Worm (Caenorhabditis elegans) whole organism, young adult: ENCODE measurements around the gene B0495.7.

Experiments used
- F10E7.11 ChIP-seq: sonication (generic microtip); optimal IDR thresholded peaks from 2 replicates; lab custom pipeline; 2017; ENCODE audit warnings: mild to moderate bottlenecking, missing genetic modification characterization, moderate library complexity, missing compliant biosample characterization
- F33H1.4 ChIP-seq: fragments of 200-800 bp; sonication (Bioruptor generic); IDR thresholded peaks from 2 replicates; pipeline ENCODE4 v1.3.6; 2022; ENCODE audit warnings: missing genetic modification reagents, missing genetic modification characterization, missing compliant biosample characterization
- F37B4.10 ChIP-seq: fragments of 200-800 bp; sonication (Bioruptor generic); IDR thresholded peaks from 2 replicates; pipeline ENCODE4 v1.3.6; 2022; ENCODE audit warnings: missing genetic modification characterization, missing compliant biosample characterization
- K11D2.4 ChIP-seq: fragments of 200-800 bp; sonication (Bioruptor generic); IDR thresholded peaks from 2 replicates; pipeline ENCODE4 v1.3.6; 2022; ENCODE audit warnings: missing genetic modification reagents, missing genetic modification characterization, missing compliant biosample characterization
- Y53G8AR.9 ChIP-seq: fragments of 200-800 bp; sonication (Bioruptor generic); conservative IDR thresholded peaks from 2 replicates; pipeline ENCODE4 v1.3.6; 2022; ENCODE audit warnings: missing genetic modification reagents, missing genetic modification characterization, missing compliant biosample characterization
- Y79H2A.3 ChIP-seq: fragments of 200-800 bp; sonication (Bioruptor generic); conservative IDR thresholded peaks from 2 replicates; pipeline ENCODE4 v1.3.6; 2022; ENCODE audit warnings: missing genetic modification reagents, missing genetic modification characterization, missing compliant biosample characterization
- ceh-91 ChIP-seq: fragments of 200-800 bp; sonication (Bioruptor generic); IDR thresholded peaks from 2 replicates; pipeline ENCODE4 v1.3.6; 2022; ENCODE audit warnings: missing genetic modification reagents, missing genetic modification characterization, missing compliant biosample characterization
- efl-1 ChIP-seq: fragments of 150-350 bp; optimal IDR thresholded peaks from 2 replicates; lab custom pipeline; 2014; ENCODE audit warnings: missing biosample characterization, missing genetic modification reagents, missing genetic modification characterization
- ekl-4 ChIP-seq: fragments of 200-800 bp; sonication (Bioruptor generic); IDR thresholded peaks from 2 replicates; pipeline ENCODE4 v1.3.6; 2022; ENCODE audit warnings: missing genetic modification reagents, missing genetic modification characterization, missing compliant biosample characterization
- ets-4 ChIP-seq: fragments of 200-800 bp; sonication (Bioruptor generic); optimal IDR thresholded peaks from 2 replicates; lab custom pipeline; 2018; ENCODE audit warnings: mild to moderate bottlenecking, missing genetic modification characterization, missing compliant biosample characterization
- him-1 ChIP-seq: sonication (generic microtip); optimal IDR thresholded peaks from 2 replicates; lab custom pipeline; 2016; ENCODE audit warnings: missing genotype, missing genetic modification reagents, missing genetic modification characterization, missing compliant biosample characterization
- hlh-12 ChIP-seq: sonication (generic microtip); optimal IDR thresholded peaks from 2 replicates; lab custom pipeline; 2016; ENCODE audit warnings: missing genetic modification characterization, missing compliant biosample characterization
- hmg-20 ChIP-seq: fragments of 200-800 bp; sonication (Bioruptor generic); IDR thresholded peaks from 2 replicates; pipeline ENCODE4 v1.3.6; 2022; ENCODE audit warnings: missing genetic modification reagents, missing genetic modification characterization, missing compliant biosample characterization
- let-607 ChIP-seq, 2 experiments: fragments of 200-800 bp in 1 of 2; sonication (Bioruptor generic) in 1 of 2; sonication (generic microtip) in 1 of 2; optimal IDR thresholded peaks; 2 replicates each; lab custom pipeline; 2016 to 2018; ENCODE audit warnings: mild to moderate bottlenecking in 2 of 2, missing compliant biosample characterization in 2 of 2, missing genetic modification characterization in 2 of 2, moderate library complexity in 2 of 2, missing genotype in 1 of 2
- lsl-1 ChIP-seq: fragments of 200-800 bp; sonication (Bioruptor generic); optimal IDR thresholded peaks from 2 replicates; lab custom pipeline; 2018; ENCODE audit warnings: mild to moderate bottlenecking, missing genetic modification characterization, moderate library complexity, missing compliant biosample characterization
- madf-10 ChIP-seq: sonication (generic microtip); optimal IDR thresholded peaks from 2 replicates; lab custom pipeline; 2016; ENCODE audit warnings: mild to moderate bottlenecking, missing genetic modification characterization, missing compliant biosample characterization
- madf-3 ChIP-seq: fragments of 200-800 bp; sonication (Bioruptor generic); IDR thresholded peaks from 2 replicates; pipeline ENCODE4 v1.3.6; 2022; ENCODE audit warnings: missing genetic modification reagents, missing genetic modification characterization, missing compliant biosample characterization
- madf-6 ChIP-seq: fragments of 200-800 bp; sonication (Bioruptor generic); IDR thresholded peaks from 2 replicates; pipeline ENCODE4 v1.3.6; 2022; ENCODE audit warnings: missing genetic modification reagents, missing genetic modification characterization, missing compliant biosample characterization
- madf-8 ChIP-seq: fragments of 200-800 bp; sonication (Bioruptor generic); conservative IDR thresholded peaks from 2 replicates; pipeline ENCODE4 v1.3.6; 2022; ENCODE audit warnings: missing genetic modification reagents, missing genetic modification characterization, missing compliant biosample characterization
- mxl-1 ChIP-seq: sonication (generic microtip); optimal IDR thresholded peaks from 2 replicates; lab custom pipeline; 2016; ENCODE audit warnings: missing genetic modification characterization, missing compliant biosample characterization
- nfyb-1 ChIP-seq: fragments of 200-800 bp; sonication (Bioruptor generic); IDR thresholded peaks from 2 replicates; pipeline ENCODE4 v1.3.6; 2022; ENCODE audit warnings: missing genetic modification reagents, missing genetic modification characterization, missing compliant biosample characterization
- nhr-120 ChIP-seq: fragments of 200-800 bp; sonication (Bioruptor generic); IDR thresholded peaks from 2 replicates; pipeline ENCODE4 v1.3.6; 2022; ENCODE audit warnings: missing genetic modification characterization, missing compliant biosample characterization
- nhr-179 ChIP-seq: sonication (generic microtip); optimal IDR thresholded peaks from 2 replicates; lab custom pipeline; 2016; ENCODE audit warnings: mild to moderate bottlenecking, missing genetic modification characterization, missing compliant biosample characterization
- nhr-80 ChIP-seq: sonication (generic microtip); optimal IDR thresholded peaks from 2 replicates; lab custom pipeline; 2016; ENCODE audit warnings: missing genetic modification characterization, missing compliant biosample characterization
- pha-4 ChIP-seq: fragments of 150-350 bp; sonication (generic microtip); optimal IDR thresholded peaks from 2 replicates; lab custom pipeline; 2014; ENCODE audit warnings: missing biosample characterization, missing genetic modification reagents, missing genetic modification characterization
- snpc-1.1 ChIP-seq: sonication (generic microtip); optimal IDR thresholded peaks from 2 replicates; lab custom pipeline; 2017; ENCODE audit warnings: missing genetic modification characterization, mild to moderate bottlenecking, missing compliant biosample characterization, antibody characterized with exemption, moderate library complexity, missing genotype, missing genetic modification reagents; ENCODE audit not compliant: insufficient read depth
- somi-1 ChIP-seq: fragments of 200-800 bp; sonication (Bioruptor generic); optimal IDR thresholded peaks from 2 replicates; lab custom pipeline; 2018; ENCODE audit warnings: mild to moderate bottlenecking, missing genetic modification characterization, missing compliant biosample characterization
- tbp1 ChIP-seq: fragments of 200-800 bp; sonication (Bioruptor generic); optimal IDR thresholded peaks from 2 replicates; lab custom pipeline; 2018; ENCODE audit warnings: mild to moderate bottlenecking, missing genetic modification characterization, missing compliant biosample characterization
- tbx-9 ChIP-seq: sonication (generic microtip); optimal IDR thresholded peaks from 2 replicates; lab custom pipeline; 2016; ENCODE audit warnings: borderline replicate concordance, missing genetic modification characterization, inconsistent platforms, missing compliant biosample characterization
- xnd-1 ChIP-seq: sonication (generic microtip); optimal IDR thresholded peaks from 2 replicates; lab custom pipeline; 2016; ENCODE audit warnings: missing genotype, missing genetic modification reagents, missing genetic modification characterization, missing compliant biosample characterization
- ztf-25 ChIP-seq: fragments of 200-800 bp; sonication (Bioruptor generic); IDR thresholded peaks from 2 replicates; pipeline ENCODE4 v1.3.6; 2022; ENCODE audit warnings: missing genetic modification reagents, missing genetic modification characterization, missing compliant biosample characterization

The B0495.7 gene

ce11 chrII:7704387-7704786 is 646 bp downstream of the B0495.7 start:
- TF ChIP-seq nfyb-1 (GFP tag; lab: Robert Waterston, UW), result no peak
- TF ChIP-seq F10E7.11 (tag; lab: Kevin White, UChicago), result no peak
- no peak for TF ChIP-seq snpc-1.1 (tag; lab: Kevin White, UChicago)
- TF ChIP-seq tbp1 (GFP tag; lab: Kevin White, UChicago), result no peak
- TF ChIP-seq, all 124 proteins: peak for 0

- no peak for TF ChIP-seq madf-3 (GFP tag; lab: Robert Waterston, UW)
- no peak for TF ChIP-seq F37B4.10 (GFP tag; lab: Robert Waterston, UW)
- TF ChIP-seq lsl-1 (GFP tag; lab: Kevin White, UChicago), result peak; percentile 49
Measured at ce11 chrII:7699009-7699408, 6.0 kb downstream of the B0495.7 start, which contains the start of the genes moa-2 and cdk-11.1. moa-2 (minus strand) TSS chrII:7699033. cdk-11.1 (plus strand) TSS chrII:7699235.

- TF ChIP-seq madf-8 (GFP tag; lab: Robert Waterston, UW), result no peak
- no peak for TF ChIP-seq hlh-12 (tag; lab: Kevin White, UChicago)
- no peak for TF ChIP-seq K11D2.4 (GFP tag; lab: Robert Waterston, UW)
- no peak for TF ChIP-seq somi-1 (GFP tag; lab: Kevin White, UChicago)
- TF ChIP-seq ekl-4 (GFP tag; lab: Robert Waterston, UW), result no peak
- no peak for TF ChIP-seq tbx-9 (tag; lab: Kevin White, UChicago)
- TF ChIP-seq pha-4 (tag; lab: Kevin White, UChicago), result no peak
- TF ChIP-seq Y53G8AR.9, result no peak
- TF ChIP-seq Y79H2A.3 (GFP tag; lab: Robert Waterston, UW), result no peak
- no peak for TF ChIP-seq ztf-25 (GFP tag; lab: Robert Waterston, UW)
Measured at ce11 chrII:7698406-7698805, 6.6 kb downstream of the B0495.7 start, which contains the start of gene B0495.5. B0495.5 (minus strand) TSS chrII:7698506.

- TF ChIP-seq nhr-120 (no peak), somi-1 (GFP tag; lab: Kevin White, UChicago) (no peak), K11D2.4 (GFP tag; lab: Robert Waterston, UW) (no peak)
Measured at ce11 chrII:7697156-7697555, 7.9 kb downstream of the B0495.7 start.

ce11 chrII:7695636-7696035 is 9.4 kb downstream of the B0495.7 start:
- TF ChIP-seq madf-10 (tag; lab: Kevin White, UChicago), result no peak
- peak; percentile 55 for TF ChIP-seq ets-4 (GFP tag; lab: Kevin White, UChicago)
- TF ChIP-seq nhr-80, result peak; percentile 97
- TF ChIP-seq let-607 (tag; optimal IDR thresholded peaks at IDR 0.05; lab: Kevin White, UChicago), result peak; percentile 84 to 85

ce11 chrII:7694745-7695144 is 10.3 kb downstream of the B0495.7 start:
- no peak for TF ChIP-seq ceh-91 (GFP tag; lab: Robert Waterston, UW)
- peak; percentile 62 for TF ChIP-seq nhr-80

ce11 chrII:7693929-7694328 is 11.1 kb downstream of the B0495.7 start, which contains the start of gene nhx-2:
nhx-2 (minus strand) TSS chrII:7693957.
- TF ChIP-seq nhr-80 (peak; percentile 82), mxl-1 (tag; lab: Kevin White, UChicago) (no peak)

ce11 chrII:7690384-7690783 is 14.6 kb downstream of the B0495.7 start, which contains the start of gene pid-1:
pid-1 (minus strand) TSS chrII:7690556.
- TF ChIP-seq xnd-1, result peak; percentile 76
- TF ChIP-seq him-1 (tag; lab: Kevin White, UChicago), result peak; percentile 61
- 0 out of 2 replicates have a peak, but pooled peaks have one; percentile 10 for TF ChIP-seq ceh-91 (GFP tag; lab: Robert Waterston, UW)
- peak; percentile 90 for TF ChIP-seq lsl-1 (GFP tag; lab: Kevin White, UChicago)
- peak; percentile 51 for TF ChIP-seq madf-8 (GFP tag; lab: Robert Waterston, UW)
- peak; percentile 84 for TF ChIP-seq F33H1.4 (GFP tag; lab: Robert Waterston, UW)
- no peak for TF ChIP-seq nhr-179
- peak; percentile 68; the same call in 1 of the 2 replicates for TF ChIP-seq madf-6
- peak; percentile 6 for TF ChIP-seq efl-1 (GFP tag; lab: Kevin White, UChicago)
- TF ChIP-seq hmg-20 (GFP tag; lab: Robert Waterston, UW), result no peak
